Fruit fly (Drosophila melanogaster) whole organism, embryonic: ENCODE results near the gene CG32260.

ENCODE experiments used
- Abd-B ChIP-seq: fragments of 200-800 bp; sonication (Bioruptor generic); optimal IDR thresholded peaks from 2 replicates; lab custom pipeline; 2018; ENCODE audit warnings: missing biosample characterization, mild to moderate bottlenecking, missing genetic modification characterization, moderate library complexity
- B-H2 ChIP-seq: fragments of 200-800 bp; sonication (Bioruptor generic); optimal IDR thresholded peaks from 2 replicates; lab custom pipeline; 2018; ENCODE audit warnings: missing biosample characterization, mild to moderate bottlenecking, missing genetic modification characterization
- CG10565 ChIP-seq: fragments of 200-800 bp; sonication (Bioruptor generic); optimal IDR thresholded peaks from 3 replicates; lab custom pipeline; 2016; ENCODE audit warnings: missing biosample characterization, mild to moderate bottlenecking, missing genetic modification characterization
- CG10959 ChIP-seq: fragments of 200-800 bp; sonication (Bioruptor generic); IDR thresholded peaks from 2 replicates; pipeline ENCODE4 v1.3.6; 2022; ENCODE audit warnings: missing biosample characterization, missing genetic modification characterization
- CG14710 ChIP-seq: fragments of 200-800 bp; sonication (Bioruptor generic); optimal IDR thresholded peaks from 3 replicates; lab custom pipeline; 2019; ENCODE audit warnings: missing biosample characterization, mild to moderate bottlenecking, missing genetic modification characterization, moderate library complexity
- CG15073 ChIP-seq: fragments of 200-800 bp; sonication (Bioruptor generic); optimal IDR thresholded peaks from 2 replicates; lab custom pipeline; 2016; ENCODE audit warnings: missing biosample characterization, missing genetic modification characterization
- CG15269 ChIP-seq: fragments of 200-800 bp; sonication (Bioruptor generic); optimal IDR thresholded peaks from 2 replicates; lab custom pipeline; 2018; ENCODE audit warnings: missing biosample characterization, mild to moderate bottlenecking, missing genetic modification characterization, moderate library complexity
- CG17829 ChIP-seq: fragments of 200-800 bp; optimal IDR thresholded peaks from 2 replicates; lab custom pipeline; 2019; ENCODE audit warnings: missing biosample characterization, mild to moderate bottlenecking, missing genetic modification characterization, moderate library complexity
- CG30403 ChIP-seq: fragments of 200-800 bp; sonication (Bioruptor generic); optimal IDR thresholded peaks from 3 replicates; lab custom pipeline; 2016; ENCODE audit warnings: missing biosample characterization, missing genetic modification characterization
- CG31365 ChIP-seq: fragments of 200-800 bp; sonication (Bioruptor generic); optimal IDR thresholded peaks from 2 replicates; lab custom pipeline; 2018; ENCODE audit warnings: missing biosample characterization, mild to moderate bottlenecking, missing genetic modification characterization
- CG32532 ChIP-seq: fragments of 200-800 bp; sonication (Bioruptor generic); IDR thresholded peaks from 2 replicates; pipeline ENCODE4 v1.3.6; 2022; ENCODE audit warnings: missing biosample characterization, missing genetic modification characterization
- CG33557 ChIP-seq: fragments of 200-800 bp; sonication (Bioruptor generic); optimal IDR thresholded peaks from 2 replicates; lab custom pipeline; 2019; ENCODE audit warnings: missing biosample characterization, mild to moderate bottlenecking, missing genetic modification characterization, moderate library complexity
- CG34422 ChIP-seq: fragments of 200-800 bp; sonication (Bioruptor generic); IDR thresholded peaks from 3 replicates; pipeline ENCODE4 v1.3.6; 2022; ENCODE audit warnings: missing biosample characterization, missing genetic modification characterization
- CG4617 ChIP-seq: fragments of 200-800 bp; sonication (Bioruptor generic); optimal IDR thresholded peaks from 3 replicates; lab custom pipeline; 2016; ENCODE audit warnings: missing biosample characterization, missing genetic modification characterization, borderline replicate concordance
- CG4707 ChIP-seq: fragments of 200-800 bp; sonication (Bioruptor generic); optimal IDR thresholded peaks from 2 replicates; lab custom pipeline; 2018; ENCODE audit warnings: missing biosample characterization, mild to moderate bottlenecking, missing genetic modification characterization, moderate library complexity
- CG7745 ChIP-seq: fragments of 200-800 bp; sonication (Bioruptor generic); optimal IDR thresholded peaks from 2 replicates; lab custom pipeline; 2018; ENCODE audit warnings: missing biosample characterization, mild to moderate bottlenecking, missing genetic modification characterization, moderate library complexity
- CG9797 ChIP-seq: fragments of 200-800 bp; sonication (Bioruptor generic); optimal IDR thresholded peaks from 3 replicates; lab custom pipeline; 2018; ENCODE audit warnings: missing biosample characterization, mild to moderate bottlenecking, missing genetic modification characterization
- CTCF ChIP-seq: fragments of 200-800 bp; sonication (Bioruptor generic); optimal IDR thresholded peaks from 2 replicates; lab custom pipeline; 2017; ENCODE audit warnings: missing biosample characterization, mild to moderate bottlenecking, missing genetic modification characterization, moderate library complexity
- CoRest ChIP-seq: fragments of 200-800 bp; sonication (Bioruptor generic); optimal IDR thresholded peaks from 3 replicates; lab custom pipeline; 2018; ENCODE audit warnings: missing biosample characterization, mild to moderate bottlenecking, missing genetic modification characterization, moderate library complexity
- D19B ChIP-seq: fragments of 200-800 bp; sonication (Bioruptor generic); optimal IDR thresholded peaks from 2 replicates; lab custom pipeline; 2017; ENCODE audit warnings: missing biosample characterization, mild to moderate bottlenecking, missing genetic modification characterization
- Dbx ChIP-seq: fragments of 200-800 bp; sonication (Bioruptor generic); IDR thresholded peaks from 3 replicates; pipeline ENCODE4 v1.3.6; 2022; ENCODE audit warnings: missing biosample characterization, missing genetic modification characterization
- Ets65A ChIP-seq: fragments of 200-800 bp; sonication (Bioruptor generic); peaks from one replicate; lab custom pipeline; 2016; ENCODE audit warnings: missing biosample characterization, missing genetic modification characterization
- H2.0 ChIP-seq: fragments of 200-800 bp; sonication (Bioruptor generic); IDR thresholded peaks from 2 replicates; pipeline ENCODE4 v1.3.6; 2022; ENCODE audit warnings: missing biosample characterization, missing genetic modification characterization
- HmgZ ChIP-seq: fragments of 200-800 bp; sonication (Bioruptor generic); optimal IDR thresholded peaks from 2 replicates; lab custom pipeline; 2018; ENCODE audit warnings: missing biosample characterization, mild to moderate bottlenecking, missing genetic modification characterization
- MTF-1 ChIP-seq: fragments of 200-800 bp; sonication (Bioruptor generic); optimal IDR thresholded peaks from 2 replicates; lab custom pipeline; 2018; ENCODE audit warnings: missing biosample characterization, mild to moderate bottlenecking, missing genetic modification characterization, borderline replicate concordance
- Mes4 ChIP-seq: fragments of 200-800 bp; sonication (Bioruptor generic); optimal IDR thresholded peaks from 2 replicates; lab custom pipeline; 2016; ENCODE audit warnings: missing biosample characterization, missing genetic modification characterization
- NC2α ChIP-seq: fragments of 200-800 bp; sonication (Bioruptor generic); optimal IDR thresholded peaks from 2 replicates; lab custom pipeline; 2016; ENCODE audit warnings: missing biosample characterization, missing genetic modification characterization
- Nf-YA ChIP-seq: fragments of 200-800 bp; sonication (Bioruptor generic); IDR thresholded peaks from 2 replicates; pipeline ENCODE4 v1.3.6; 2022; ENCODE audit warnings: missing biosample characterization, missing genetic modification characterization
- Optix ChIP-seq: fragments of 200-800 bp; sonication (Bioruptor generic); IDR thresholded peaks from 3 replicates; pipeline ENCODE4 v1.3.6; 2022; ENCODE audit warnings: missing biosample characterization, missing genetic modification characterization
- PHDP ChIP-seq: fragments of 200-800 bp; sonication (Bioruptor generic); optimal IDR thresholded peaks from 3 replicates; lab custom pipeline; 2018; ENCODE audit warnings: missing biosample characterization, mild to moderate bottlenecking, missing genetic modification characterization, moderate library complexity
- YL-1 ChIP-seq: fragments of 200-800 bp; sonication (Bioruptor generic); optimal IDR thresholded peaks from 3 replicates; lab custom pipeline; 2017; ENCODE audit warnings: missing biosample characterization, mild to moderate bottlenecking, missing genetic modification characterization
- ash1 ChIP-seq: fragments of 200-800 bp; sonication (Bioruptor generic); optimal IDR thresholded peaks from 2 replicates; lab custom pipeline; 2018; ENCODE audit warnings: missing biosample characterization, mild to moderate bottlenecking, missing genetic modification characterization
- bcd ChIP-seq: fragments of 200-800 bp; sonication (Bioruptor generic); optimal IDR thresholded peaks from 2 replicates; lab custom pipeline; 2017; ENCODE audit warnings: missing biosample characterization, mild to moderate bottlenecking, missing genetic modification characterization
- br ChIP-seq: fragments of >200 bp; optimal IDR thresholded peaks from 2 replicates; lab custom pipeline; 2017
- cad ChIP-seq: fragments of >200 bp; optimal IDR thresholded peaks from 2 replicates; lab custom pipeline; 2017; ENCODE audit warnings: missing biosample characterization, missing genetic modification characterization
- crp ChIP-seq, 2 experiments: fragments of 200-800 bp; sonication (Bioruptor generic); optimal IDR thresholded peaks; 2 replicates in 1 of 2; 3 replicates in 1 of 2; lab custom pipeline; 2017; ENCODE audit warnings: missing biosample characterization in 2 of 2, missing genetic modification characterization in 2 of 2, mild to moderate bottlenecking in 1 of 2, moderate library complexity in 1 of 2
- emc ChIP-seq: fragments of 200-800 bp; sonication (Bioruptor generic); optimal IDR thresholded peaks from 2 replicates; lab custom pipeline; 2016; ENCODE audit warnings: missing biosample characterization, missing genetic modification characterization
- gfzf ChIP-seq: fragments of 200-800 bp; sonication (Bioruptor generic); optimal IDR thresholded peaks from 2 replicates; lab custom pipeline; 2016; ENCODE audit warnings: missing biosample characterization, mild to moderate bottlenecking, missing genetic modification characterization, moderate library complexity
- gro ChIP-seq: fragments of 200-800 bp; sonication (Bioruptor generic); optimal IDR thresholded peaks from 2 replicates; lab custom pipeline; 2016; ENCODE audit warnings: missing biosample characterization, missing genetic modification characterization
- gsb-n ChIP-seq: fragments of 200-800 bp; sonication (Bioruptor generic); optimal IDR thresholded peaks from 3 replicates; lab custom pipeline; 2018; ENCODE audit warnings: missing biosample characterization, mild to moderate bottlenecking, missing genetic modification characterization
- hkb ChIP-seq, 2 experiments: fragments of 200-800 bp in 1 of 2; fragments of >200 bp in 1 of 2; sonication (Bioruptor generic) in 1 of 2; IDR thresholded peaks in 1 of 2; optimal IDR thresholded peaks in 1 of 2; 2 replicates each; pipeline versions ENCODE4 v1.3.6 to Lab custom; 2017 to 2022; ENCODE audit warnings: missing biosample characterization in 1 of 2, missing genetic modification characterization in 1 of 2
- jumu ChIP-seq: fragments of 200-800 bp; sonication (Bioruptor generic); optimal IDR thresholded peaks from 3 replicates; lab custom pipeline; 2016; ENCODE audit warnings: missing biosample characterization, missing genetic modification characterization
- kay ChIP-seq: fragments of 200-800 bp; sonication (Bioruptor generic); optimal IDR thresholded peaks from 2 replicates; lab custom pipeline; 2016; ENCODE audit warnings: missing biosample characterization, missing genetic modification characterization
- nmo ChIP-seq: fragments of 200-800 bp; sonication (Bioruptor generic); optimal IDR thresholded peaks from 2 replicates; lab custom pipeline; 2018; ENCODE audit warnings: missing biosample characterization, mild to moderate bottlenecking, missing genetic modification characterization, moderate library complexity
- pan ChIP-seq, 4 experiments: fragments of >200 bp in 3 of 4; fragments of 200-800 bp in 1 of 4; sonication (Bioruptor generic) in 1 of 4; optimal IDR thresholded peaks in 3 of 4; IDR thresholded peaks in 1 of 4; 2 replicates each; pipeline versions ENCODE4 v1.3.6 to Lab custom; 2017 to 2022; ENCODE audit warnings: missing biosample characterization in 2 of 4, missing genetic modification characterization in 2 of 4, mixed read lengths in 1 of 4
- sd ChIP-seq: fragments of 200-800 bp; sonication (Bioruptor generic); optimal IDR thresholded peaks from 3 replicates; lab custom pipeline; 2018; ENCODE audit warnings: missing biosample characterization, mild to moderate bottlenecking, missing genetic modification characterization, moderate library complexity
- sna ChIP-seq: fragments of 200-800 bp; sonication (Bioruptor generic); IDR thresholded peaks from 2 replicates; pipeline ENCODE4 v1.3.6; 2022; ENCODE audit warnings: missing biosample characterization, missing genetic modification characterization; ENCODE audit not compliant: partially characterized antibody
- wor ChIP-seq: fragments of 200-800 bp; sonication (Bioruptor generic); IDR thresholded peaks from 2 replicates; pipeline ENCODE4 v1.3.6; 2022; ENCODE audit warnings: missing biosample characterization, missing genetic modification characterization

CG32260 gene

DNA sequence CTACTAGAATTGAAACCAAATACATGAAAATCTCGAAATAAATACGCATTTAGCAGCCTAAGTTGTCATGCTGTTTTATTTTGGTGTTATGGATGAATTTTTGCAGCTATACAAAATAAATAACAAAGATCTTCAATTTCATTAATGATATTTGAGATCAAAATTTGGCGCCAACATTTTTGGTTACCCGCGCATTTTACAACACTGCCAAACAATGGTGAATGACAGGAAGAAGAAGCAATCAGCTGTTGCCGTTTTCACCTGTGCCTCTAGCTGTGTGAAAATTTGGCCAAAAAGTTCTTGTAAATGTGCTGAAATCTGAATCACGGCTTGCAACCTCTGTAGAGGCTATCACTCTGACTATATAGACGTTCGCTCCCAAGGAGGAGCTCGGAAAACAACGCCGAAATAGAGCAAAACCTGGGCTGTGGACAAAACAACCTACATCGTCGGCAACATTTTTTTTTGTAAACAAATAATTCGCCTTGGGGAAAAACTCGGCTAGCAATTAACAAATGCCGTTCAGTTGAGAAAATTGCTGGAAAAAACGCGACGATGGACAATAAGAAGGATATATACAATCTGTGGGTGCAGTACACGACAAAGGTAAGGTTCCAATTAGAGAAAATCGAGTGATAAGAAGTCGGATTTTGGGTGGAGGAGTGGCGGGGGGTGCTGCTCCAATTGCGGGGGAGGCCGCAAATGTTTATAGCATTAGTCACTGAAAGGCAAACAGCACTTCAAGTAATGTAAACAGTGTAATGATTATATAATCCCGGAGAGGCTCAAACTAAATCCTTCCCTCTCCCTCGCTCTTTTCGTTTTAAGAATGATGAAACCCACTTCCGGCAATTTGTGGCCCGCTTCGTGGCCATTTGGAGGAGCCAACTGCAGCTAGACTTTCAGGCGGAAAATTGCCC lies 51.8 kb downstream of the CG32260 start, which contains the start of gene CG43367 (continued):
- no peak for TF ChIP-seq emc
- TF ChIP-seq CG31365 (tag; lab: Kevin White, UChicago) = no peak
- peak; percentile 15 for TF ChIP-seq nmo
- TF ChIP-seq CG14710 = no peak
- no peak for TF ChIP-seq CG4707 (GFP tag; lab: Kevin White, UChicago)
- no peak for TF ChIP-seq CoRest (tag; lab: Kevin White, UChicago)
- no peak for TF ChIP-seq pan (optimal IDR thresholded peaks at IDR 0.05; lab: Kevin White, UChicago)
- TF ChIP-seq pan (GFP tag; optimal IDR thresholded peaks at IDR 0.05 in 1 of 2, IDR thresholded peaks at IDR 0.05 in 1 of 2) = no peak
- peak; percentile 2 for TF ChIP-seq CTCF (GFP tag; lab: Kevin White, UChicago)
- TF ChIP-seq bcd (GFP tag; lab: Kevin White, UChicago) = no peak
- peak; percentile 45 for TF ChIP-seq HmgZ (tag; lab: Kevin White, UChicago)
- no peak for TF ChIP-seq CG30403 (GFP tag; lab: Kevin White, UChicago)
- peak; percentile 58 for TF ChIP-seq Ets65A
- no peak for TF ChIP-seq B-H2 (GFP tag; lab: Kevin White, UChicago)
- peak; percentile 29 for TF ChIP-seq CG4617
- peak; percentile 29; the same call in 1 of the 3 replicates for TF ChIP-seq CG34422 (GFP tag; lab: Robert Waterston, UW)
- TF ChIP-seq CG10959 = no peak
- no peak for TF ChIP-seq sna (GFP tag; lab: Robert Waterston, UW)
- TF ChIP-seq gsb-n (tag; lab: Kevin White, UChicago) = no peak
- no peak for TF ChIP-seq CG10565 (GFP tag; lab: Kevin White, UChicago)
- TF ChIP-seq MTF-1 (GFP tag; lab: Kevin White, UChicago) = peak; percentile 6
- no peak for TF ChIP-seq jumu (GFP tag; lab: Kevin White, UChicago)
- TF ChIP-seq CG15073 = no peak
- TF ChIP-seq CG33557 (GFP tag; lab: Kevin White, UChicago) = no peak
- no peak for TF ChIP-seq wor
- TF ChIP-seq br = no peak
- TF ChIP-seq Optix = no peak
- no peak for TF ChIP-seq H2.0
- no peak for TF ChIP-seq cad (GFP tag; lab: Kevin White, UChicago)
- peak; percentile 0 for TF ChIP-seq CG9797 (GFP tag; lab: Kevin White, UChicago)
- no peak for TF ChIP-seq Abd-B (GFP tag; lab: Kevin White, UChicago)
- peak; percentile 45 for TF ChIP-seq YL-1
- TF ChIP-seq Mes4 (GFP tag; lab: Kevin White, UChicago) = no peak
- no peak for TF ChIP-seq Nf-YA (GFP tag; lab: Robert Waterston, UW)
- TF ChIP-seq CG15269 (tag; lab: Kevin White, UChicago) = no peak
- no peak for TF ChIP-seq CG17829 (tag; lab: Kevin White, UChicago)
- no peak for TF ChIP-seq NC2α
- TF ChIP-seq kay = peak; percentile 26
- TF ChIP-seq crp (GFP tag; optimal IDR thresholded peaks at IDR 0.05; lab: Kevin White, UChicago) = peak; percentile 94 to 98
- no peak for TF ChIP-seq D19B (GFP tag; lab: Kevin White, UChicago)
- TF ChIP-seq gfzf (GFP tag; lab: Kevin White, UChicago) = peak; percentile 47
- no peak for TF ChIP-seq CG7745
- TF ChIP-seq gro (GFP tag; lab: Kevin White, UChicago) = no peak
- peak; percentile 97 for TF ChIP-seq sd (tag; lab: Kevin White, UChicago)
- no peak for TF ChIP-seq PHDP (tag; lab: Kevin White, UChicago)
- 0 out of 3 replicates have a peak, but pooled peaks have one; percentile 15 for TF ChIP-seq Dbx (GFP tag; lab: Robert Waterston, UW)
- no peak for TF ChIP-seq hkb (optimal IDR thresholded peaks at IDR 0.05; lab: Kevin White, UChicago)
- TF ChIP-seq hkb (GFP tag; IDR thresholded peaks at IDR 0.05; lab: Robert Waterston, UW) = peak; percentile 26; the same call in 1 of the 2 replicates
- no peak for TF ChIP-seq ash1 (GFP tag; lab: Kevin White, UChicago)
- TF ChIP-seq CG32532 (GFP tag; lab: Robert Waterston, UW) = peak; percentile 32; the same call in 1 of the 2 replicates
